Worm (Caenorhabditis elegans): Measurements from ENCODE around the gene srh-295.

DNA sequence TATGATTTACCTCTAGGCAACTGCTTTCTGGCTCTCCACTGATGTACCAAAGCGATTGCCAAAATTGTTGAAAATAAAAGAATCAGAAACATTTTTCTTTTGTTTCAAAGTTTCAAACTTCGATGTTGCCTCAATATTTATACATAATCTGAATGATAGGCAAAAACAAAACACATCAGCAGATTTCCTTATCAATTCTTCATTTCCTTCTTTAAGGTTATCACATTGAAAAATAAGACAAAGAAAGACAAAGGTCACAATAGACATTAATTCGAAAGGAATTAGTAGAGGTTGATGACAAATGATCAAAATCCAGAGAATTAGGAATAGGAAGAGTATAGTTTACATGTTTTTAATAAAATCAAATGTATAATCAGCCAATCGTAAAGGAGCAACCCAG is 39.4 kb upstream of the srh-295 start, which contains the start of gene cyp-34A2:
- TF ChIP-seq pqm-1 (tag; optimal IDR thresholded peaks at IDR 0.05), result no peak
- no peak for TF ChIP-seq dmd-4 (tag; optimal IDR thresholded peaks at IDR 0.05; ENCODE audit: borderline replicate concordance)
- no peak for TF ChIP-seq hlh-30 (tag; optimal IDR thresholded peaks at IDR 0.05; ENCODE audit: insufficient read depth)
- no peak for TF ChIP-seq nhr-11 (tag; optimal IDR thresholded peaks at IDR 0.05)
- no peak for TF ChIP-seq ama-1 (optimal IDR thresholded peaks at IDR 0.05)
- no peak for TF ChIP-seq sox-2 (GFP tag; IDR thresholded peaks at IDR 0.05)
